Fruit fly (Drosophila melanogaster) whole organism, embryonic: ENCODE data around the gene Gga.

Source experiments
- Aef1 ChIP-seq: fragments of 200-800 bp; sonication (Bioruptor generic); IDR thresholded peaks from 3 replicates; pipeline ENCODE4 v1.3.6; 2022; ENCODE audit warnings: missing biosample characterization, missing genetic modification characterization
- Atf6 ChIP-seq: fragments of 200-800 bp; sonication (Bioruptor generic); IDR thresholded peaks from 2 replicates; pipeline ENCODE4 v1.3.6; 2022; ENCODE audit warnings: missing biosample characterization, missing genetic modification characterization
- Blimp-1 ChIP-seq: fragments of 200-800 bp; sonication (Bioruptor generic); optimal IDR thresholded peaks from 3 replicates; lab custom pipeline; 2018; ENCODE audit warnings: missing biosample characterization, missing genetic modification characterization, mild to moderate bottlenecking, moderate library complexity, missing genetic modification reagents
- BtbVII ChIP-seq: fragments of 200-800 bp; sonication (Bioruptor generic); optimal IDR thresholded peaks from 3 replicates; lab custom pipeline; 2017; ENCODE audit warnings: missing biosample characterization, mild to moderate bottlenecking, missing genetic modification characterization
- CG11085 ChIP-seq: fragments of 200-800 bp; sonication (Bioruptor generic); IDR thresholded peaks from 2 replicates; pipeline ENCODE4 v1.3.6; 2022; ENCODE audit warnings: missing biosample characterization, missing genetic modification characterization
- CG11560 ChIP-seq: fragments of 200-800 bp; sonication (Bioruptor generic); IDR thresholded peaks from 3 replicates; pipeline ENCODE4 v1.3.6; 2022; ENCODE audit warnings: missing biosample characterization, missing genetic modification characterization
- CG12104 ChIP-seq: fragments of 200-800 bp; sonication (Bioruptor generic); optimal IDR thresholded peaks from 3 replicates; lab custom pipeline; 2016; ENCODE audit warnings: missing biosample characterization, missing genetic modification characterization
- CG13123 ChIP-seq: fragments of 200-800 bp; sonication (Bioruptor generic); optimal IDR thresholded peaks from 2 replicates; lab custom pipeline; 2016; ENCODE audit warnings: missing biosample characterization, missing genetic modification characterization
- CG13287 ChIP-seq: fragments of 200-800 bp; sonication (Bioruptor generic); IDR thresholded peaks from 2 replicates; pipeline ENCODE4 v1.3.6; 2022; ENCODE audit warnings: missing biosample characterization, missing genetic modification characterization; ENCODE audit not compliant: partially characterized antibody
- CG15011 ChIP-seq: fragments of 200-800 bp; sonication (Bioruptor generic); optimal IDR thresholded peaks from 3 replicates; lab custom pipeline; 2018; ENCODE audit warnings: missing biosample characterization, mild to moderate bottlenecking, missing genetic modification characterization
- CG15479 ChIP-seq: fragments of 200-800 bp; sonication (Bioruptor generic); optimal IDR thresholded peaks from 3 replicates; lab custom pipeline; 2019; ENCODE audit warnings: missing biosample characterization, mild to moderate bottlenecking, missing genetic modification characterization, moderate library complexity
- CG18599 ChIP-seq: fragments of 200-800 bp; sonication (Bioruptor generic); optimal IDR thresholded peaks from 3 replicates; lab custom pipeline; 2017; ENCODE audit warnings: missing biosample characterization, missing genetic modification characterization, mild to moderate bottlenecking, moderate library complexity, missing genetic modification reagents
- CG2129 ChIP-seq: fragments of 200-800 bp; sonication (Bioruptor generic); IDR thresholded peaks from 2 replicates; pipeline ENCODE4 v1.3.6; 2022; ENCODE audit warnings: missing biosample characterization, missing genetic modification characterization; ENCODE audit not compliant: partially characterized antibody
- CG42726 ChIP-seq: fragments of 200-800 bp; sonication (Bioruptor generic); IDR thresholded peaks from 2 replicates; pipeline ENCODE4 v1.3.6; 2022; ENCODE audit warnings: missing biosample characterization, missing genetic modification characterization; ENCODE audit not compliant: partially characterized antibody
- CG4360 ChIP-seq: fragments of 200-800 bp; sonication (Bioruptor generic); IDR thresholded peaks from 2 replicates; pipeline ENCODE4 v1.3.6; 2022; ENCODE audit warnings: missing biosample characterization, missing genetic modification characterization
- CG6175 ChIP-seq: fragments of 200-800 bp; sonication (Bioruptor generic); IDR thresholded peaks from 3 replicates; pipeline ENCODE4 v1.3.6; 2022; ENCODE audit warnings: missing biosample characterization, missing genetic modification characterization
- CG6654 ChIP-seq: fragments of 200-800 bp; sonication (Bioruptor generic); optimal IDR thresholded peaks from 2 replicates; lab custom pipeline; 2017; ENCODE audit warnings: missing biosample characterization, mild to moderate bottlenecking, missing genetic modification characterization
- CG6765 ChIP-seq: fragments of 200-800 bp; sonication (Bioruptor generic); optimal IDR thresholded peaks from 3 replicates; lab custom pipeline; 2017; ENCODE audit warnings: missing biosample characterization, mild to moderate bottlenecking, missing genetic modification characterization
- Dek ChIP-seq: fragments of 200-800 bp; sonication (Bioruptor generic); optimal IDR thresholded peaks from 3 replicates; lab custom pipeline; 2019; ENCODE audit warnings: missing biosample characterization, mild to moderate bottlenecking, missing genetic modification characterization, moderate library complexity
- Drgx ChIP-seq: fragments of 200-800 bp; sonication (Bioruptor generic); IDR thresholded peaks from 2 replicates; pipeline ENCODE4 v1.3.6; 2022; ENCODE audit warnings: missing biosample characterization, missing genetic modification characterization
- ERR ChIP-seq: fragments of 200-800 bp; sonication (Bioruptor generic); optimal IDR thresholded peaks from 2 replicates; lab custom pipeline; 2016; ENCODE audit warnings: missing biosample characterization, missing genetic modification characterization
- HHEX ChIP-seq: fragments of 200-800 bp; sonication (Bioruptor generic); optimal IDR thresholded peaks from 3 replicates; lab custom pipeline; 2017; ENCODE audit warnings: missing biosample characterization, mild to moderate bottlenecking, missing genetic modification characterization, missing genetic modification reagents
- Hmx ChIP-seq: fragments of 200-800 bp; sonication (Bioruptor generic); optimal IDR thresholded peaks from 2 replicates; lab custom pipeline; 2016; ENCODE audit warnings: missing biosample characterization, missing genetic modification characterization
- Hr3 ChIP-seq: fragments of 200-800 bp; sonication (Bioruptor generic); optimal IDR thresholded peaks from 3 replicates; lab custom pipeline; 2016; ENCODE audit warnings: missing biosample characterization, missing genetic modification characterization
- Hr78 ChIP-seq, 2 experiments: fragments of 200-800 bp in 1 of 2; fragments of >200 bp in 1 of 2; sonication (Bioruptor generic) in 1 of 2; optimal IDR thresholded peaks; 2 replicates each; lab custom pipeline; 2017 to 2019; ENCODE audit warnings: missing biosample characterization in 2 of 2, missing genetic modification characterization in 2 of 2, mild to moderate bottlenecking in 1 of 2, moderate library complexity in 1 of 2
- Lim3 ChIP-seq: fragments of 200-800 bp; sonication (Bioruptor generic); IDR thresholded peaks from 2 replicates; pipeline ENCODE4 v1.3.6; 2022; ENCODE audit warnings: missing biosample characterization, missing genetic modification characterization
- Meics ChIP-seq: fragments of 200-800 bp; sonication (Bioruptor generic); optimal IDR thresholded peaks from 2 replicates; lab custom pipeline; 2017; ENCODE audit warnings: missing biosample characterization, mild to moderate bottlenecking, missing genetic modification characterization
- NFAT ChIP-seq: fragments of 200-800 bp; sonication (Bioruptor generic); IDR thresholded peaks from 2 replicates; pipeline ENCODE4 v1.3.6; 2022; ENCODE audit warnings: missing biosample characterization, missing genetic modification characterization
- Neu2 ChIP-seq: fragments of 200-800 bp; sonication (Bioruptor generic); optimal IDR thresholded peaks from 3 replicates; lab custom pipeline; 2016; ENCODE audit warnings: missing biosample characterization, missing genetic modification characterization, borderline replicate concordance
- Nf-YB ChIP-seq: fragments of 200-800 bp; sonication (Bioruptor generic); optimal IDR thresholded peaks from 3 replicates; lab custom pipeline; 2019; ENCODE audit warnings: missing biosample characterization, mild to moderate bottlenecking, missing genetic modification characterization, moderate library complexity
- TFAM ChIP-seq: fragments of 200-800 bp; sonication (Bioruptor generic); optimal IDR thresholded peaks from 2 replicates; lab custom pipeline; 2017; ENCODE audit warnings: missing biosample characterization, missing genetic modification characterization, inconsistent platforms
- Xbp1 ChIP-seq: fragments of 200-800 bp; sonication (Bioruptor generic); optimal IDR thresholded peaks from 3 replicates; lab custom pipeline; 2016; ENCODE audit warnings: missing biosample characterization, mild to moderate bottlenecking, missing genetic modification characterization
- ab ChIP-seq: fragments of 200-800 bp; sonication (Bioruptor generic); optimal IDR thresholded peaks from 2 replicates; lab custom pipeline; 2016; ENCODE audit warnings: missing biosample characterization, missing genetic modification characterization
- ash1 ChIP-seq: fragments of 200-800 bp; sonication (Bioruptor generic); optimal IDR thresholded peaks from 2 replicates; lab custom pipeline; 2018; ENCODE audit warnings: missing biosample characterization, mild to moderate bottlenecking, missing genetic modification characterization
- bigmax ChIP-seq: fragments of 200-800 bp; sonication (Bioruptor generic); optimal IDR thresholded peaks from 2 replicates; lab custom pipeline; 2018; ENCODE audit warnings: missing biosample characterization, mild to moderate bottlenecking, missing genetic modification characterization
- bowl ChIP-seq: fragments of 200-800 bp; sonication (Bioruptor generic); IDR thresholded peaks from 2 replicates; pipeline ENCODE4 v1.3.6; 2022; ENCODE audit warnings: missing biosample characterization, missing genetic modification characterization
- crol ChIP-seq: fragments of 200-800 bp; sonication (Bioruptor generic); IDR thresholded peaks from 2 replicates; pipeline ENCODE4 v1.3.6; 2022; ENCODE audit warnings: missing biosample characterization, missing genetic modification characterization
- fd64A ChIP-seq: fragments of 200-800 bp; sonication (Bioruptor generic); optimal IDR thresholded peaks from 3 replicates; lab custom pipeline; 2018; ENCODE audit warnings: missing biosample characterization, mild to moderate bottlenecking, missing genetic modification characterization
- insv ChIP-seq, 2 experiments: fragments of 200-800 bp; sonication (Bioruptor generic); optimal IDR thresholded peaks; 3 replicates each; lab custom pipeline; 2016 to 2018; ENCODE audit warnings: missing biosample characterization in 2 of 2, missing genetic modification characterization in 2 of 2
- jing ChIP-seq: fragments of 200-800 bp; sonication (Bioruptor generic); optimal IDR thresholded peaks from 2 replicates; lab custom pipeline; 2018; ENCODE audit warnings: missing biosample characterization, mild to moderate bottlenecking, missing genetic modification characterization
- kni ChIP-seq: fragments of 200-800 bp; sonication (Bioruptor generic); optimal IDR thresholded peaks from 3 replicates; lab custom pipeline; 2017; ENCODE audit warnings: mild to moderate bottlenecking, missing biosample characterization, missing genetic modification reagents, missing genetic modification characterization
- lola ChIP-seq, 3 experiments: fragments of >200 bp in 2 of 3; fragments of 200-800 bp in 1 of 3; sonication (Bioruptor generic) in 1 of 3; optimal IDR thresholded peaks; 2 replicates each; lab custom pipeline; 2017 to 2019; ENCODE audit warnings: missing biosample characterization in 3 of 3, missing genetic modification characterization in 3 of 3, mild to moderate bottlenecking in 1 of 3, moderate library complexity in 1 of 3
- nerfin-2 ChIP-seq: fragments of 200-800 bp; sonication (Bioruptor generic); IDR thresholded peaks from 2 replicates; pipeline ENCODE4 v1.3.6; 2022; ENCODE audit warnings: missing biosample characterization, missing genetic modification characterization; ENCODE audit not compliant: partially characterized antibody
- oc ChIP-seq: fragments of 200-800 bp; sonication (Bioruptor generic); optimal IDR thresholded peaks from 2 replicates; lab custom pipeline; 2018; ENCODE audit warnings: missing biosample characterization, mild to moderate bottlenecking, missing genetic modification characterization, moderate library complexity
- peb ChIP-seq: fragments of 200-800 bp; sonication (Bioruptor generic); IDR thresholded peaks from 2 replicates; pipeline ENCODE4 v1.3.6; 2022; ENCODE audit warnings: missing biosample characterization, missing genetic modification characterization
- sd ChIP-seq: fragments of 200-800 bp; sonication (Bioruptor generic); optimal IDR thresholded peaks from 3 replicates; lab custom pipeline; 2018; ENCODE audit warnings: missing biosample characterization, mild to moderate bottlenecking, missing genetic modification characterization, moderate library complexity
- yki ChIP-seq: fragments of >200 bp; optimal IDR thresholded peaks from 3 replicates; lab custom pipeline; 2018

The Gga gene

DNA sequence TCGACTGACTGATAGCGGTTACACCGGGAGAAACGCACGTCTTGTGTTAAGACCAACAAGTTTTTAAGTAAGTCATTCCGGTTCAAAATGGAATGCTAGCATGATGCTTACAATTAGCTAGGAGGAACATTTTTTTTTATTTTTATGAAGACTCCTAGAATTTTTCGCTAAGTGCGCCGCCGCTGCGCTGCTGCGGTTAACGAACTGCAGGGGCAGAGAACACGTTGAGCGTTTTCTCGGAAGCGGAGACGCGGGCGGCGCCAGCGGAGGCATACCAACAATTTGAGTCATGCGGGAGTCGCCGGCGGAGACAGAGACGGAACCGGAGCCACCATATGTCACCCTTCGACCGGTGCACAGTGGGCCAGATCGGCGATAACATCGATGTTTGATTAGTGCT, 45.2 kb downstream of the Gga start (continued):
- TF ChIP-seq CG15479 (GFP tag; lab: Kevin White, UChicago): peak; percentile 44
- TF ChIP-seq CG12104 (GFP tag; lab: Kevin White, UChicago): peak; percentile 95
- TF ChIP-seq yki (lab: Kevin White, UChicago): no peak
- peak; percentile 90 for TF ChIP-seq kni (GFP tag; lab: Kevin White, UChicago)
- peak; percentile 94 for TF ChIP-seq Dek
- TF ChIP-seq peb (GFP tag; lab: Robert Waterston, UW): peak; percentile 96
- TF ChIP-seq CG6765 (GFP tag; lab: Kevin White, UChicago): peak; percentile 89
- peak; percentile 79 for TF ChIP-seq Nf-YB (GFP tag; lab: Kevin White, UChicago)
- TF ChIP-seq Xbp1 (GFP tag; lab: Kevin White, UChicago): peak; percentile 98
- peak; percentile 92 for TF ChIP-seq CG11085 (GFP tag; lab: Robert Waterston, UW)
- peak; percentile 91 for TF ChIP-seq CG6175 (GFP tag; lab: Robert Waterston, UW)
- TF ChIP-seq, all 482 proteins: peak for 439

DNA sequence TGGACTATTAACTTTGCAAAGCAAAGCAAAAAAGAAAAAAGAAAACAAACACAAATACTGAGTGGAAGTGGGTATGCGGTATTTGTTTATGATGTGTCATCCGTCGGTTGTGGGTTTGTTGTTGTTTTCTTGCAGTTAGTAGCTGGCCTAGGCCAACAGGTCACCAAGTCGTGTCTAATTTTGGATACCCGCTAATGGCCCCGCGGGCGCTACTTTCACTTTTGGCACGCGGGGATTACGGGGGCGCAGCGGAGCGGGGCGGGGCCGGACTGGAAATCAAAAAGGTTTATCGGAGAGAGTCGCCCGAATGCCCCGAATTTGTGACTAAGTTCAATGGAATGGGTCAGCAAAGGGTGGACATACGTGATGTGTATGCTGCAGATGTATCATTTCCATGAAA, 46.2 kb downstream of the Gga start:
- TF ChIP-seq Hr78 (GFP tag; optimal IDR thresholded peaks at IDR 0.05; lab: Kevin White, UChicago): peak in 1 of 2 experiments; percentile 92
- peak; percentile 61 for TF ChIP-seq oc (tag; lab: Kevin White, UChicago)
- peak; percentile 3 for TF ChIP-seq sd
- peak; percentile 98 for TF ChIP-seq Blimp-1 (GFP tag; lab: Kevin White, UChicago)
- peak; percentile 31; the same call in 1 of the 2 replicates for TF ChIP-seq crol (GFP tag; lab: Robert Waterston, UW)
- 0 out of 2 replicates have a peak, but pooled peaks have one; percentile 8 for TF ChIP-seq CG4360 (GFP tag; lab: Robert Waterston, UW)
- TF ChIP-seq fd64A (GFP tag; lab: Kevin White, UChicago): no peak
- no peak for TF ChIP-seq Lim3 (GFP tag; lab: Robert Waterston, UW)
- no peak for TF ChIP-seq ash1
- TF ChIP-seq, all 482 proteins: peak for 6

DNA sequence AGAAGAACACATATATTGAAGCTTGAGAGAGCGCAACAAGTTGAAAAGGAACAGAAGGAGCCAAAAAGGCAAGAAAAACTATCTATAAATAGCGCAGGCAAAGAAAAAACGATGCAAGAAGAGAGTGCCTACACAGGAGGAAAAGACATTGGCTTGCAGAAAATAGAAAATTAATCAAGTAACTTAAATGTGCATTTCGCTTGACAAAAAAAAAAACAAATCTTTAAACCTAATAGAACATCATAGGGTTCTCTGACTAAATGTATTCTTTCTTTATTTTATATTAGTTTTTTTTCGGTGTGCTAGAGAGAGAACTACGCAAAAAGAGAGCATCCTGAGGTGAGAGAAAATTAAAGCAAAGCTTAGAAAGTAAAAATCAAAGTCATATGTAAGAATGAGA, 49.2 kb downstream of the Gga start:
- TF ChIP-seq Atf6 (GFP tag; lab: Robert Waterston, UW) (no peak), CG13123 (GFP tag; lab: Kevin White, UChicago) (no peak), nerfin-2 (no peak), Hmx (no peak), CG18599 (GFP tag; lab: Kevin White, UChicago) (no peak), NFAT (GFP tag; lab: Robert Waterston, UW) (no peak), Dek (no peak), CG2129 (GFP tag; lab: Robert Waterston, UW) (no peak), ERR (GFP tag; lab: Kevin White, UChicago) (no peak), bigmax (GFP tag; lab: Kevin White, UChicago) (no peak), TFAM (no peak), Neu2 (GFP tag; lab: Kevin White, UChicago) (no peak), Drgx (GFP tag; lab: Robert Waterston, UW) (peak; percentile 90), Aef1 (GFP tag; lab: Robert Waterston, UW) (no peak), lola (GFP tag; optimal IDR thresholded peaks at IDR 0.05; lab: Kevin White, UChicago) (peak in 1 of 3 experiments; percentile 69), CG11560 (tag; lab: Robert Waterston, UW) (no peak), CG6654 (GFP tag; lab: Kevin White, UChicago) (no peak), CG11085 (GFP tag; lab: Robert Waterston, UW) (no peak), jing (no peak), Lim3 (GFP tag; lab: Robert Waterston, UW) (no peak), Hr3 (GFP tag; lab: Kevin White, UChicago) (peak; percentile 27), ab (no peak), CG4360 (GFP tag; lab: Robert Waterston, UW) (0 out of 2 replicates have a peak, but pooled peaks have one; percentile 42), bowl (no peak), HHEX (GFP tag; lab: Kevin White, UChicago) (no peak), CG13287 (GFP tag; lab: Robert Waterston, UW) (no peak), CG42726 (GFP tag; lab: Robert Waterston, UW) (no peak), insv (GFP tag; optimal IDR thresholded peaks at IDR 0.05; lab: Kevin White, UChicago) (no peak), CG15011 (no peak), BtbVII (GFP tag; lab: Kevin White, UChicago) (no peak), Meics (GFP tag; lab: Kevin White, UChicago) (no peak)
